Fruit fly (Drosophila melanogaster) whole organism, embryonic: ENCODE results near the gene CG33107.

Experiments used
- Awh ChIP-seq: fragments of 200-800 bp; sonication (Bioruptor generic); IDR thresholded peaks from 2 replicates; pipeline ENCODE4, ENCODE4 v1.3.6; 2022; ENCODE audit warnings: missing biosample characterization, missing genetic modification characterization
- B-H2 ChIP-seq: fragments of 200-800 bp; sonication (Bioruptor generic); optimal IDR thresholded peaks from 2 replicates; lab custom pipeline; 2018; ENCODE audit warnings: missing biosample characterization, mild to moderate bottlenecking, missing genetic modification characterization
- Blimp-1 ChIP-seq: fragments of 200-800 bp; sonication (Bioruptor generic); optimal IDR thresholded peaks from 3 replicates; lab custom pipeline; 2018; ENCODE audit warnings: missing biosample characterization, missing genetic modification characterization, mild to moderate bottlenecking, moderate library complexity, missing genetic modification reagents
- BtbVII ChIP-seq: fragments of 200-800 bp; sonication (Bioruptor generic); optimal IDR thresholded peaks from 3 replicates; lab custom pipeline; 2017; ENCODE audit warnings: missing biosample characterization, mild to moderate bottlenecking, missing genetic modification characterization
- Bteb2 ChIP-seq: fragments of 200-800 bp; sonication (Bioruptor generic); optimal IDR thresholded peaks from 2 replicates; lab custom pipeline; 2016; ENCODE audit warnings: missing biosample characterization, missing genetic modification characterization
- CG10267 ChIP-seq: fragments of 200-800 bp; sonication (Bioruptor generic); optimal IDR thresholded peaks from 2 replicates; lab custom pipeline; 2018; ENCODE audit warnings: missing biosample characterization, mild to moderate bottlenecking, missing genetic modification characterization, moderate library complexity
- CG10431 ChIP-seq: fragments of 200-800 bp; sonication (Bioruptor generic); optimal IDR thresholded peaks from 3 replicates; lab custom pipeline; 2018; ENCODE audit warnings: missing biosample characterization, mild to moderate bottlenecking, missing genetic modification characterization
- CG11456 ChIP-seq: fragments of 200-800 bp; sonication (Bioruptor generic); IDR thresholded peaks from 3 replicates; pipeline ENCODE4 v1.3.6; 2022; ENCODE audit warnings: missing biosample characterization, missing genetic modification characterization
- CG15479 ChIP-seq: fragments of 200-800 bp; sonication (Bioruptor generic); optimal IDR thresholded peaks from 3 replicates; lab custom pipeline; 2019; ENCODE audit warnings: missing biosample characterization, mild to moderate bottlenecking, missing genetic modification characterization, moderate library complexity
- CG1603 ChIP-seq: fragments of 200-800 bp; sonication (Bioruptor generic); optimal IDR thresholded peaks from 2 replicates; lab custom pipeline; 2019; ENCODE audit warnings: missing biosample characterization, mild to moderate bottlenecking, missing genetic modification characterization, moderate library complexity
- CG2120 ChIP-seq: fragments of 200-800 bp; sonication (Bioruptor generic); optimal IDR thresholded peaks from 3 replicates; lab custom pipeline; 2016; ENCODE audit warnings: missing biosample characterization, missing genetic modification characterization
- CG30431 ChIP-seq: fragments of 200-800 bp; sonication (Bioruptor generic); optimal IDR thresholded peaks from 2 replicates; lab custom pipeline; 2017; ENCODE audit warnings: missing biosample characterization, missing genetic modification characterization
- CG3163 ChIP-seq: fragments of 200-800 bp; sonication (Bioruptor generic); optimal IDR thresholded peaks from 3 replicates; lab custom pipeline; 2016; ENCODE audit warnings: missing biosample characterization, missing genetic modification characterization
- CG32532 ChIP-seq: fragments of 200-800 bp; sonication (Bioruptor generic); IDR thresholded peaks from 2 replicates; pipeline ENCODE4 v1.3.6; 2022; ENCODE audit warnings: missing biosample characterization, missing genetic modification characterization
- CG3281 ChIP-seq: fragments of 200-800 bp; sonication (Bioruptor generic); optimal IDR thresholded peaks from 3 replicates; lab custom pipeline; 2017; ENCODE audit warnings: missing biosample characterization, mild to moderate bottlenecking, missing genetic modification characterization
- CG3407 ChIP-seq: fragments of 200-800 bp; sonication (Bioruptor generic); optimal IDR thresholded peaks from 2 replicates; lab custom pipeline; 2018; ENCODE audit warnings: missing biosample characterization, mild to moderate bottlenecking, missing genetic modification characterization
- CG34224 ChIP-seq: fragments of 200-800 bp; sonication (Bioruptor generic); IDR thresholded peaks from 3 replicates; pipeline ENCODE4 v1.3.6; 2022; ENCODE audit warnings: missing biosample characterization, missing genetic modification characterization; ENCODE audit not compliant: partially characterized antibody
- CG34376 ChIP-seq: fragments of 200-800 bp; sonication (Bioruptor generic); optimal IDR thresholded peaks from 2 replicates; lab custom pipeline; 2018; ENCODE audit warnings: missing biosample characterization, mild to moderate bottlenecking, missing genetic modification characterization
- CG4424 ChIP-seq: fragments of 200-800 bp; sonication (Bioruptor generic); optimal IDR thresholded peaks from 3 replicates; lab custom pipeline; 2016; ENCODE audit warnings: missing biosample characterization, missing genetic modification characterization
- CG4820 ChIP-seq: fragments of 200-800 bp; sonication (Bioruptor generic); optimal IDR thresholded peaks from 3 replicates; lab custom pipeline; 2016; ENCODE audit warnings: missing biosample characterization, missing genetic modification characterization
- CG5245 ChIP-seq: fragments of 200-800 bp; sonication (Bioruptor generic); optimal IDR thresholded peaks from 3 replicates; lab custom pipeline; 2016; ENCODE audit warnings: missing biosample characterization, missing genetic modification characterization
- CG6683 ChIP-seq: fragments of 200-800 bp; sonication (Bioruptor generic); optimal IDR thresholded peaks from 2 replicates; lab custom pipeline; 2017; ENCODE audit warnings: missing biosample characterization, mild to moderate bottlenecking, missing genetic modification characterization, missing genetic modification reagents
- CG6765 ChIP-seq: fragments of 200-800 bp; sonication (Bioruptor generic); optimal IDR thresholded peaks from 3 replicates; lab custom pipeline; 2017; ENCODE audit warnings: missing biosample characterization, mild to moderate bottlenecking, missing genetic modification characterization
- HHEX ChIP-seq: fragments of 200-800 bp; sonication (Bioruptor generic); optimal IDR thresholded peaks from 3 replicates; lab custom pipeline; 2017; ENCODE audit warnings: missing biosample characterization, mild to moderate bottlenecking, missing genetic modification characterization, missing genetic modification reagents
- NC2α ChIP-seq: fragments of 200-800 bp; sonication (Bioruptor generic); optimal IDR thresholded peaks from 2 replicates; lab custom pipeline; 2016; ENCODE audit warnings: missing biosample characterization, missing genetic modification characterization
- NC2β ChIP-seq: fragments of 200-800 bp; sonication (Bioruptor generic); optimal IDR thresholded peaks from 2 replicates; lab custom pipeline; 2016; ENCODE audit warnings: missing biosample characterization, missing genetic modification characterization
- Vsx1 ChIP-seq: fragments of 200-800 bp; sonication (Bioruptor generic); optimal IDR thresholded peaks from 2 replicates; lab custom pipeline; 2017; ENCODE audit warnings: missing biosample characterization, mild to moderate bottlenecking, missing genetic modification characterization, missing genetic modification reagents
- bowl ChIP-seq: fragments of 200-800 bp; sonication (Bioruptor generic); IDR thresholded peaks from 2 replicates; pipeline ENCODE4 v1.3.6; 2022; ENCODE audit warnings: missing biosample characterization, missing genetic modification characterization
- bsh ChIP-seq, 2 experiments: fragments of 200-800 bp; sonication (Bioruptor generic); optimal IDR thresholded peaks; 2 replicates each; lab custom pipeline; 2017 to 2018; ENCODE audit warnings: mild to moderate bottlenecking in 2 of 2, missing biosample characterization in 2 of 2, missing genetic modification characterization in 2 of 2, moderate library complexity in 1 of 2
- chinmo ChIP-seq: fragments of 200-800 bp; sonication (Bioruptor generic); IDR thresholded peaks from 4 replicates; pipeline ENCODE4 v1.3.6; 2022; ENCODE audit warnings: missing biosample characterization, missing genetic modification characterization; ENCODE audit not compliant: partially characterized antibody
- dan ChIP-seq: fragments of 200-800 bp; sonication (Bioruptor generic); IDR thresholded peaks from 2 replicates; pipeline ENCODE4 v1.3.6; 2022; ENCODE audit warnings: missing biosample characterization, missing genetic modification characterization
- dm ChIP-seq: fragments of 200-800 bp; sonication (Bioruptor generic); optimal IDR thresholded peaks from 3 replicates; lab custom pipeline; 2016; ENCODE audit warnings: missing biosample characterization, missing genetic modification characterization
- ems ChIP-seq: fragments of 200-800 bp; sonication (Bioruptor generic); optimal IDR thresholded peaks from 3 replicates; lab custom pipeline; 2016; ENCODE audit warnings: missing biosample characterization, missing genetic modification characterization
- eve ChIP-seq, 2 experiments: fragments of >200 bp; optimal IDR thresholded peaks; 2 replicates each; lab custom pipeline; 2017; ENCODE audit warnings: missing biosample characterization in 2 of 2, missing genetic modification characterization in 2 of 2
- gcm2 ChIP-seq: fragments of 200-800 bp; sonication (Bioruptor generic); optimal IDR thresholded peaks from 2 replicates; lab custom pipeline; 2016; ENCODE audit warnings: missing biosample characterization, missing genetic modification characterization
- grau ChIP-seq: fragments of 200-800 bp; optimal IDR thresholded peaks from 3 replicates; lab custom pipeline; 2019; ENCODE audit warnings: missing biosample characterization, mild to moderate bottlenecking, missing genetic modification characterization, moderate library complexity
- knrl ChIP-seq: fragments of 200-800 bp; sonication (Bioruptor generic); IDR thresholded peaks from 3 replicates; pipeline ENCODE4 v1.3.6; 2022; ENCODE audit warnings: missing biosample characterization, missing genetic modification characterization; ENCODE audit not compliant: partially characterized antibody
- lilli ChIP-seq: fragments of 200-800 bp; sonication (Bioruptor generic); optimal IDR thresholded peaks from 3 replicates; lab custom pipeline; 2016; ENCODE audit warnings: missing biosample characterization, missing genetic modification characterization
- mirr ChIP-seq: fragments of 200-800 bp; sonication (Bioruptor generic); optimal IDR thresholded peaks from 3 replicates; lab custom pipeline; 2018; ENCODE audit warnings: missing biosample characterization, mild to moderate bottlenecking, missing genetic modification characterization
- pfk ChIP-seq: fragments of 200-800 bp; sonication (Bioruptor generic); optimal IDR thresholded peaks from 2 replicates; lab custom pipeline; 2018; ENCODE audit warnings: missing biosample characterization, mild to moderate bottlenecking, missing genetic modification characterization, moderate library complexity
- pita ChIP-seq: fragments of 200-800 bp; sonication (Bioruptor generic); optimal IDR thresholded peaks from 2 replicates; lab custom pipeline; 2017; ENCODE audit warnings: missing biosample characterization, mild to moderate bottlenecking, missing genetic modification characterization
- sd ChIP-seq: fragments of 200-800 bp; sonication (Bioruptor generic); optimal IDR thresholded peaks from 3 replicates; lab custom pipeline; 2018; ENCODE audit warnings: missing biosample characterization, mild to moderate bottlenecking, missing genetic modification characterization, moderate library complexity
- sima ChIP-seq: fragments of 200-800 bp; sonication (Bioruptor generic); optimal IDR thresholded peaks from 2 replicates; lab custom pipeline; 2016; ENCODE audit warnings: missing biosample characterization, missing genetic modification characterization
- slp2 ChIP-seq: fragments of 200-800 bp; sonication (Bioruptor generic); optimal IDR thresholded peaks from 2 replicates; lab custom pipeline; 2016; ENCODE audit warnings: missing biosample characterization, missing genetic modification characterization
- twi ChIP-seq: fragments of 200-800 bp; optimal IDR thresholded peaks from 2 replicates; lab custom pipeline; 2019; ENCODE audit warnings: missing biosample characterization, mild to moderate bottlenecking, missing genetic modification characterization, moderate library complexity
- vnd ChIP-seq: fragments of 200-800 bp; sonication (Bioruptor generic); IDR thresholded peaks from 3 replicates; pipeline ENCODE4 v1.3.6; 2022; ENCODE audit warnings: missing biosample characterization, missing genetic modification characterization; ENCODE audit not compliant: partially characterized antibody
- zf30C ChIP-seq: fragments of 200-800 bp; sonication (Bioruptor generic); optimal IDR thresholded peaks from 3 replicates; lab custom pipeline; 2018; ENCODE audit warnings: missing biosample characterization, mild to moderate bottlenecking, missing genetic modification characterization
- zfh2 ChIP-seq: fragments of 200-800 bp; sonication (Bioruptor generic); optimal IDR thresholded peaks from 2 replicates; lab custom pipeline; 2016; ENCODE audit warnings: missing biosample characterization, missing genetic modification characterization

Gene CG33107

dm6 chr3R:22536504-22537423 is 47.8 kb downstream of the CG33107 start (continued):
- TF ChIP-seq Blimp-1 (GFP tag; lab: Kevin White, UChicago) (peak; percentile 36), ems (no peak), B-H2 (no peak), CG15479 (GFP tag; lab: Kevin White, UChicago) (no peak), CG2120 (GFP tag; lab: Kevin White, UChicago) (peak; percentile 56), bowl (GFP tag; lab: Robert Waterston, UW) (no peak), CG34376 (GFP tag; lab: Kevin White, UChicago) (no peak), zfh2 (GFP tag; lab: Kevin White, UChicago) (no peak), pfk (no peak), twi (tag; lab: Kevin White, UChicago) (no peak), Vsx1 (GFP tag; lab: Kevin White, UChicago) (no peak), CG34224 (GFP tag; lab: Robert Waterston, UW) (no peak), CG6765 (GFP tag; lab: Kevin White, UChicago) (no peak), bsh (GFP tag; optimal IDR thresholded peaks at IDR 0.05; lab: Kevin White, UChicago) (peak in 1 of 2 experiments; percentile 39), eve (GFP tag; optimal IDR thresholded peaks at IDR 0.05; lab: Kevin White, UChicago) (no peak), gcm2 (GFP tag; lab: Kevin White, UChicago) (no peak), CG4820 (GFP tag; lab: Kevin White, UChicago) (peak; percentile 7), Awh (GFP tag; lab: Robert Waterston, UW) (no peak), pita (GFP tag; lab: Kevin White, UChicago) (no peak), slp2 (no peak), CG4424 (GFP tag; lab: Kevin White, UChicago) (no peak), CG5245 (GFP tag; lab: Kevin White, UChicago) (no peak), CG10267 (peak; percentile 37), CG3163 (no peak), CG32532 (GFP tag; lab: Robert Waterston, UW) (peak; percentile 30; the same call in 1 of the 2 replicates), NC2α (GFP tag; lab: Kevin White, UChicago) (no peak), grau (peak; percentile 54), dan (GFP tag; lab: Robert Waterston, UW) (no peak), mirr (GFP tag; lab: Kevin White, UChicago) (no peak), NC2β (GFP tag; lab: Kevin White, UChicago) (no peak), CG10431 (GFP tag; lab: Kevin White, UChicago) (no peak), CG3281 (GFP tag; lab: Kevin White, UChicago) (peak; percentile 35), CG1603 (tag; lab: Kevin White, UChicago) (peak; percentile 4), dm (no peak), CG3407 (GFP tag; lab: Kevin White, UChicago) (no peak), HHEX (GFP tag; lab: Kevin White, UChicago) (peak; percentile 22), zf30C (GFP tag; lab: Kevin White, UChicago) (no peak), BtbVII (GFP tag; lab: Kevin White, UChicago) (no peak), chinmo (GFP tag; lab: Robert Waterston, UW) (peak; percentile 55; the same call in 3 of the 4 replicates), sima (no peak), lilli (GFP tag; lab: Kevin White, UChicago) (peak; percentile 31), knrl (GFP tag; lab: Robert Waterston, UW) (no peak), sd (tag; lab: Kevin White, UChicago) (peak; percentile 86), CG30431 (GFP tag; lab: Kevin White, UChicago) (no peak), CG6683 (GFP tag; lab: Kevin White, UChicago) (no peak), vnd (GFP tag; lab: Robert Waterston, UW) (no peak), CG11456 (no peak), Bteb2 (GFP tag; lab: Kevin White, UChicago) (peak; percentile 5)
